Worm (Caenorhabditis elegans) whole organism, L1 larva: ENCODE data around the gene slcr-46.1.

Experiments
- F16B12.6 ChIP-seq: fragments of 150-350 bp; optimal IDR thresholded peaks from 2 replicates; lab custom pipeline; 2014; ENCODE audit warnings: missing biosample characterization, missing genetic modification characterization
- aha-1 ChIP-seq: fragments of 150-350 bp; optimal IDR thresholded peaks from 2 replicates; lab custom pipeline; 2014; ENCODE audit warnings: missing biosample characterization, missing genetic modification characterization
- aly-2 ChIP-seq: fragments of 150-350 bp; optimal IDR thresholded peaks from 2 replicates; lab custom pipeline; 2014; ENCODE audit warnings: missing biosample characterization, missing genetic modification characterization
- blmp-1 ChIP-seq: fragments of 150-350 bp; optimal IDR thresholded peaks from 2 replicates; lab custom pipeline; 2014; ENCODE audit warnings: missing biosample characterization, missing genetic modification characterization
- ceh-63 ChIP-seq: fragments of 200-800 bp; sonication (Bioruptor generic); optimal IDR thresholded peaks from 2 replicates; lab custom pipeline; 2018; ENCODE audit warnings: mild to moderate bottlenecking, missing genetic modification characterization, missing compliant biosample characterization
- dpl-1 ChIP-seq, 3 experiments: fragments of 150-350 bp in 2 of 3; sonication (generic microtip) in 1 of 3; optimal IDR thresholded peaks; 2 replicates each; lab custom pipeline; 2014 to 2017; ENCODE audit warnings: missing biosample characterization in 3 of 3, missing genetic modification characterization in 3 of 3, missing genetic modification reagents in 3 of 3
- efl-1 ChIP-seq, 4 experiments: fragments of 150-350 bp; optimal IDR thresholded peaks in 3 of 4; peaks in 1 of 4; 1 replicate in 1 of 4; 2 replicates in 3 of 4; lab custom pipeline; 2014; ENCODE audit warnings: missing biosample characterization in 2 of 4, missing genetic modification characterization in 2 of 4, missing genetic modification reagents in 2 of 4
- efl-3 ChIP-seq: fragments of 200-800 bp; sonication (Bioruptor generic); optimal IDR thresholded peaks from 2 replicates; lab custom pipeline; 2018; ENCODE audit warnings: mild to moderate bottlenecking, missing genetic modification characterization, missing compliant biosample characterization
- egl-13 ChIP-seq: sonication (generic microtip); optimal IDR thresholded peaks from 2 replicates; lab custom pipeline; 2016; ENCODE audit warnings: missing genotype, missing genetic modification reagents, missing genetic modification characterization, missing compliant biosample characterization
- egl-27 ChIP-seq, 2 experiments: fragments of 150-350 bp in 1 of 2; sonication (generic microtip); optimal IDR thresholded peaks; 3 replicates each; lab custom pipeline; 2017 to 2018; ENCODE audit warnings: missing biosample characterization in 2 of 2, missing genetic modification characterization in 2 of 2, missing genetic modification reagents in 2 of 2
- elt-2 ChIP-seq: sonication (generic microtip); optimal IDR thresholded peaks from 2 replicates; lab custom pipeline; 2016; ENCODE audit warnings: missing genetic modification characterization, mild to moderate bottlenecking, inconsistent platforms, missing compliant biosample characterization, missing genetic modification reagents
- elt-3 ChIP-seq, 6 experiments: fragments of 150-350 bp in 1 of 6; sonication (generic microtip); optimal IDR thresholded peaks; 2 replicates each; lab custom pipeline; 2017 to 2018; ENCODE audit warnings: missing biosample characterization in 6 of 6, missing genetic modification characterization in 6 of 6, inconsistent platforms in 1 of 6
- ets-5 ChIP-seq: fragments of 200-800 bp; sonication (Bioruptor generic); IDR thresholded peaks from 2 replicates; pipeline ENCODE4 v1.3.6; 2022; ENCODE audit warnings: missing genetic modification characterization, missing compliant biosample characterization
- fkh-8 ChIP-seq: sonication (generic microtip); optimal IDR thresholded peaks from 2 replicates; lab custom pipeline; 2016; ENCODE audit warnings: mild to moderate bottlenecking, missing genetic modification characterization, missing compliant biosample characterization
- fos-1 ChIP-seq: fragments of 150-350 bp; optimal IDR thresholded peaks from 2 replicates; lab custom pipeline; 2014; ENCODE audit warnings: missing biosample characterization, missing genetic modification characterization
- hlh-4 ChIP-seq: sonication (generic microtip); optimal IDR thresholded peaks from 2 replicates; lab custom pipeline; 2016; ENCODE audit warnings: mild to moderate bottlenecking, missing genetic modification characterization, missing compliant biosample characterization
- irx-1 ChIP-seq: sonication (generic microtip); optimal IDR thresholded peaks from 2 replicates; lab custom pipeline; 2016; ENCODE audit warnings: missing genetic modification characterization, missing compliant biosample characterization
- lin-13 ChIP-seq: fragments of 150-350 bp; optimal IDR thresholded peaks from 2 replicates; lab custom pipeline; 2014; ENCODE audit warnings: missing biosample characterization, missing genetic modification reagents, missing genetic modification characterization
- lin-14 ChIP-seq: fragments of 200-800 bp; sonication (Bioruptor generic); optimal IDR thresholded peaks from 2 replicates; lab custom pipeline; 2018; ENCODE audit warnings: mild to moderate bottlenecking, missing genetic modification characterization, moderate library complexity, missing compliant biosample characterization
- lin-35 ChIP-seq, 2 experiments: fragments of 150-350 bp; optimal IDR thresholded peaks; 2 replicates each; lab custom pipeline; 2014; ENCODE audit warnings: missing biosample characterization in 2 of 2, missing genetic modification characterization in 2 of 2, missing genetic modification reagents in 2 of 2
- mep-1 ChIP-seq: fragments of 150-350 bp; optimal IDR thresholded peaks from 2 replicates; lab custom pipeline; 2014; ENCODE audit warnings: missing biosample characterization, missing genetic modification characterization
- nhr-12 ChIP-seq: sonication (generic microtip); optimal IDR thresholded peaks from 2 replicates; lab custom pipeline; 2017; ENCODE audit warnings: missing biosample characterization, missing genetic modification characterization
- nhr-20 ChIP-seq: sonication (generic microtip); optimal IDR thresholded peaks from 2 replicates; lab custom pipeline; 2016; ENCODE audit warnings: mild to moderate bottlenecking, missing genetic modification characterization, missing compliant biosample characterization
- nhr-47 ChIP-seq: sonication (generic microtip); optimal IDR thresholded peaks from 2 replicates; lab custom pipeline; 2016; ENCODE audit warnings: mild to moderate bottlenecking, missing genetic modification characterization, moderate library complexity, missing compliant biosample characterization
- nhr-71 ChIP-seq: sonication (generic microtip); optimal IDR thresholded peaks from 2 replicates; lab custom pipeline; 2016; ENCODE audit warnings: mild to moderate bottlenecking, missing genetic modification characterization, moderate library complexity, missing compliant biosample characterization
- nhr-76 ChIP-seq: sonication (generic microtip); optimal IDR thresholded peaks from 2 replicates; lab custom pipeline; 2017; ENCODE audit warnings: missing biosample characterization, missing genetic modification characterization
- nhr-77 ChIP-seq: fragments of 150-350 bp; optimal IDR thresholded peaks from 2 replicates; lab custom pipeline; 2014; ENCODE audit warnings: missing biosample characterization, missing genetic modification characterization
- pqm-1 ChIP-seq: sonication (generic microtip); optimal IDR thresholded peaks from 3 replicates; lab custom pipeline; 2017; ENCODE audit warnings: missing biosample characterization, missing genetic modification characterization
- rnt-1 ChIP-seq: sonication (generic microtip); optimal IDR thresholded peaks from 2 replicates; lab custom pipeline; 2016; ENCODE audit warnings: mild to moderate bottlenecking, missing genetic modification characterization, moderate library complexity, missing compliant biosample characterization
- skn-1 ChIP-seq: fragments of 150-350 bp; optimal IDR thresholded peaks from 2 replicates; lab custom pipeline; 2014; ENCODE audit warnings: missing biosample characterization, missing genetic modification characterization
- snu-23 ChIP-seq: sonication (generic microtip); optimal IDR thresholded peaks from 2 replicates; lab custom pipeline; 2016; ENCODE audit warnings: missing genetic modification characterization, missing compliant biosample characterization
- sup-37 ChIP-seq: fragments of 200-800 bp; sonication (Bioruptor generic); optimal IDR thresholded peaks from 2 replicates; lab custom pipeline; 2018; ENCODE audit warnings: mild to moderate bottlenecking, missing genetic modification characterization, missing compliant biosample characterization
- unc-62 ChIP-seq: fragments of 150-350 bp; optimal IDR thresholded peaks from 2 replicates; lab custom pipeline; 2014; ENCODE audit warnings: missing biosample characterization, missing genetic modification reagents, missing genetic modification characterization
- unc-86 ChIP-seq: sonication (generic microtip); optimal IDR thresholded peaks from 2 replicates; lab custom pipeline; 2016; ENCODE audit warnings: missing genetic modification characterization, missing compliant biosample characterization

slcr-46.1 gene

ce11 chrX:4664649-4665048 is 32.5 kb downstream of the slcr-46.1 start:
- TF ChIP-seq rnt-1 (tag; lab: Kevin White, UChicago): no peak
- no peak for TF ChIP-seq fos-1
- TF ChIP-seq nhr-71: no peak
- no peak for TF ChIP-seq egl-27 (tag; optimal IDR thresholded peaks at IDR 0.05; lab: Kevin White, UChicago)
- TF ChIP-seq efl-1 (optimal IDR thresholded peaks at IDR 0.05; lab: Kevin White, UChicago): no peak
- peak in 1 of 2 experiments; percentile 73 for TF ChIP-seq efl-1 (GFP tag; optimal IDR thresholded peaks at IDR 0.05 in 1 of 2; lab: Kevin White, UChicago)
- TF ChIP-seq egl-13: no peak
- TF ChIP-seq F16B12.6 (tag; lab: Kevin White, UChicago): no peak
- TF ChIP-seq pqm-1: no peak
- no peak for TF ChIP-seq nhr-47 (tag; lab: Kevin White, UChicago)
- TF ChIP-seq hlh-4 (tag; lab: Kevin White, UChicago): no peak
- TF ChIP-seq irx-1: no peak
- TF ChIP-seq unc-86 (tag; lab: Kevin White, UChicago): no peak
- TF ChIP-seq lin-13 (GFP tag; lab: Kevin White, UChicago): no peak
- TF ChIP-seq fkh-8 (tag; lab: Kevin White, UChicago): peak; percentile 13
- TF ChIP-seq nhr-77 (tag; lab: Kevin White, UChicago): no peak
- TF ChIP-seq ets-5: no peak
- no peak for TF ChIP-seq nhr-76 (tag; lab: Kevin White, UChicago)
- TF ChIP-seq lin-14 (GFP tag; lab: Kevin White, UChicago): no peak
- no peak for TF ChIP-seq skn-1 (tag; lab: Kevin White, UChicago)
- TF ChIP-seq ceh-63 (GFP tag; lab: Kevin White, UChicago): no peak
- peak; percentile 45 for TF ChIP-seq blmp-1 (tag; lab: Kevin White, UChicago)

ce11 chrX:4667788-4668187 is 35.6 kb downstream of the slcr-46.1 start, which contains the start of gene mfsd-12:
mfsd-12 (plus strand) TSS chrX:4668088.
- TF ChIP-seq skn-1 (tag; lab: Kevin White, UChicago) (peak; percentile 22), snu-23 (GFP tag; lab: Kevin White, UChicago) (no peak), hlh-4 (tag; lab: Kevin White, UChicago) (no peak), nhr-12 (tag; lab: Kevin White, UChicago) (no peak), efl-1 (optimal IDR thresholded peaks at IDR 0.05; lab: Kevin White, UChicago) (no peak), efl-1 (GFP tag; optimal IDR thresholded peaks at IDR 0.05 in 1 of 2; lab: Kevin White, UChicago) (peak in 1 of 2 experiments; percentile 42), blmp-1 (tag; lab: Kevin White, UChicago) (peak; percentile 2), fos-1 (no peak), efl-3 (no peak), dpl-1 (GFP tag; optimal IDR thresholded peaks at IDR 0.05; lab: Kevin White, UChicago) (no peak), mep-1 (no peak)

- TF ChIP-seq unc-62 (GFP tag; lab: Kevin White, UChicago): no peak
- TF ChIP-seq, all 84 proteins: peak for 0
Measured at ce11 chrX:4671837-4672236, 39.7 kb downstream of the slcr-46.1 start.

- TF ChIP-seq nhr-77 (tag; lab: Kevin White, UChicago): no peak
- peak; percentile 3 for TF ChIP-seq lin-14 (GFP tag; lab: Kevin White, UChicago)
- TF ChIP-seq nhr-20: peak; percentile 8
- peak in 1 of 2 experiments; percentile 34 for TF ChIP-seq lin-35 (GFP tag; optimal IDR thresholded peaks at IDR 0.05; lab: Kevin White, UChicago)
- peak; percentile 49 for TF ChIP-seq elt-2 (tag; lab: Kevin White, UChicago)
- no peak for TF ChIP-seq sup-37
- peak in 1 of 6 experiments; percentile 36 for TF ChIP-seq elt-3 (tag; optimal IDR thresholded peaks at IDR 0.05; lab: Kevin White, UChicago)
Measured at ce11 chrX:4673165-4673756, 41.1 kb downstream of the slcr-46.1 start, which contains the start of gene tmem-135. tmem-135 (plus strand) TSS chrX:4673706.

ce11 chrX:4676702-4677101 is 44.5 kb downstream of the slcr-46.1 start:
- no peak for TF ChIP-seq aly-2 (tag; lab: Kevin White, UChicago)
- TF ChIP-seq aha-1: no peak
